Worm (Caenorhabditis elegans) whole organism, L4/young adult: ENCODE results near the gene ugt-33.

Experiments used
- W03F9.2 ChIP-seq: fragments of 150-350 bp; optimal IDR thresholded peaks from 2 replicates; lab custom pipeline; 2014; ENCODE audit warnings: missing biosample characterization, missing genetic modification characterization
- dao-5 ChIP-seq: sonication (generic microtip); optimal IDR thresholded peaks from 2 replicates; lab custom pipeline; 2016; ENCODE audit warnings: missing genotype, missing genetic modification characterization, moderate library complexity, missing compliant biosample characterization
- him-1 ChIP-seq: sonication (generic microtip); optimal IDR thresholded peaks from 2 replicates; lab custom pipeline; 2016; ENCODE audit warnings: missing genotype, missing genetic modification reagents, missing genetic modification characterization, missing compliant biosample characterization

- no peak for TF ChIP-seq him-1 (tag; lab: Kevin White, UChicago)
- TF ChIP-seq dao-5, result no peak
- no peak for TF ChIP-seq W03F9.2 (tag; lab: Kevin White, UChicago)
Measured at ce11 chrV:10505553-10505952, 12.3 kb downstream of the ugt-33 start, which contains the start of gene C35A5.5.
